Fruit fly (Drosophila melanogaster) whole organism, pupa: ENCODE measurements around the gene GluRIID.

ENCODE experiments used
- CG15710 ChIP-seq: fragments of 200-800 bp; sonication (Bioruptor generic); optimal IDR thresholded peaks from 2 replicates; lab custom pipeline; 2018; ENCODE audit warnings: missing biosample characterization, mild to moderate bottlenecking, missing genetic modification characterization, moderate library complexity
- CG17806 ChIP-seq: fragments of 200-800 bp; sonication (Bioruptor generic); optimal IDR thresholded peaks from 2 replicates; lab custom pipeline; 2018; ENCODE audit warnings: missing biosample characterization, mild to moderate bottlenecking, missing genetic modification characterization, moderate library complexity
- CG32121 ChIP-seq: fragments of 200-800 bp; sonication (Bioruptor generic); IDR thresholded peaks from 2 replicates; pipeline ENCODE4 v1.3.6; 2022; ENCODE audit warnings: missing biosample characterization, missing genetic modification characterization
- CG4496 ChIP-seq: fragments of 200-800 bp; sonication (Bioruptor generic); IDR thresholded peaks from 3 replicates; pipeline ENCODE4 v1.3.6; 2022; ENCODE audit warnings: missing biosample characterization, missing genetic modification characterization
- CG8159 ChIP-seq: fragments of 200-800 bp; sonication (Bioruptor generic); optimal IDR thresholded peaks from 3 replicates; lab custom pipeline; 2018; ENCODE audit warnings: missing biosample characterization, mild to moderate bottlenecking, missing genetic modification characterization, moderate library complexity
- CG9948 ChIP-seq: fragments of 200-800 bp; sonication (Bioruptor generic); optimal IDR thresholded peaks from 2 replicates; lab custom pipeline; 2018; ENCODE audit warnings: missing biosample characterization, mild to moderate bottlenecking, missing genetic modification characterization, moderate library complexity
- D1 ChIP-seq: fragments of 200-800 bp; sonication (Bioruptor generic); optimal IDR thresholded peaks from 2 replicates; lab custom pipeline; 2018; ENCODE audit warnings: missing biosample characterization, mild to moderate bottlenecking, missing genetic modification characterization, moderate library complexity
- Ets98B ChIP-seq: fragments of 200-800 bp; sonication (Bioruptor generic); IDR thresholded peaks from 2 replicates; pipeline ENCODE4 v1.3.6; 2022; ENCODE audit warnings: missing biosample characterization, missing genetic modification characterization
- Pif1A ChIP-seq: fragments of 200-800 bp; sonication (Bioruptor generic); optimal IDR thresholded peaks from 3 replicates; lab custom pipeline; 2016; ENCODE audit warnings: missing biosample characterization, missing genetic modification characterization
- Snoo ChIP-seq: fragments of 200-800 bp; sonication (Bioruptor generic); optimal IDR thresholded peaks from 3 replicates; lab custom pipeline; 2017; ENCODE audit warnings: missing biosample characterization, mild to moderate bottlenecking, missing genetic modification characterization, inconsistent platforms
- fd96Ca ChIP-seq: fragments of 200-800 bp; sonication (Bioruptor generic); IDR thresholded peaks from 3 replicates; pipeline ENCODE4 v1.3.6; 2022; ENCODE audit warnings: missing biosample characterization, missing genetic modification characterization

DNA sequence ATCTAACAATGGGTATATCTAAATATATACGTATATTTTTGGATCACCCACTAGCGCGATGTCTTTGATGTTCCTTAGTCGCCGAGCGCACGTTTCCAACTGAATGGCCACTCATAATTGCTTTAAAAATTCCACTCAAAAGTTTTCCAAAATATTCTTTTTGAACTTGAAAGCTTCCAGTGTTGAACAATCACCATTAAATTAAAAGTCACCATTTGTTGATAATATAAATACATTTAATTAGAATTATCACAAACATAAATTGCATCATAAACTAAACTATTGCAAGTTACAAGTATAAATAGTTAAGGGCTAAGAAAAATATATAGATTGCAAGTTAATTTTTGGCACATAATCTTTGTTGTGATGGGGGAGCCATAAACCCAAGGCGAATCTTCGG is at the start of gene GluRIID:
- TF ChIP-seq CG4496 (GFP tag; lab: Robert Waterston, UW) (no peak), fd96Ca (GFP tag; lab: Robert Waterston, UW) (no peak), D1 (tag; lab: Kevin White, UChicago) (no peak), CG17806 (tag; lab: Kevin White, UChicago) (no peak), CG32121 (GFP tag; lab: Robert Waterston, UW) (no peak), CG15710 (tag; lab: Kevin White, UChicago) (no peak), CG9948 (tag; lab: Kevin White, UChicago) (no peak), Ets98B (GFP tag; lab: Robert Waterston, UW) (no peak), CG8159 (tag; lab: Kevin White, UChicago) (no peak), Pif1A (no peak), Snoo (tag; lab: Kevin White, UChicago) (no peak)
